Fruit fly (Drosophila melanogaster): ENCODE measurements around the gene Parg.

DNA sequence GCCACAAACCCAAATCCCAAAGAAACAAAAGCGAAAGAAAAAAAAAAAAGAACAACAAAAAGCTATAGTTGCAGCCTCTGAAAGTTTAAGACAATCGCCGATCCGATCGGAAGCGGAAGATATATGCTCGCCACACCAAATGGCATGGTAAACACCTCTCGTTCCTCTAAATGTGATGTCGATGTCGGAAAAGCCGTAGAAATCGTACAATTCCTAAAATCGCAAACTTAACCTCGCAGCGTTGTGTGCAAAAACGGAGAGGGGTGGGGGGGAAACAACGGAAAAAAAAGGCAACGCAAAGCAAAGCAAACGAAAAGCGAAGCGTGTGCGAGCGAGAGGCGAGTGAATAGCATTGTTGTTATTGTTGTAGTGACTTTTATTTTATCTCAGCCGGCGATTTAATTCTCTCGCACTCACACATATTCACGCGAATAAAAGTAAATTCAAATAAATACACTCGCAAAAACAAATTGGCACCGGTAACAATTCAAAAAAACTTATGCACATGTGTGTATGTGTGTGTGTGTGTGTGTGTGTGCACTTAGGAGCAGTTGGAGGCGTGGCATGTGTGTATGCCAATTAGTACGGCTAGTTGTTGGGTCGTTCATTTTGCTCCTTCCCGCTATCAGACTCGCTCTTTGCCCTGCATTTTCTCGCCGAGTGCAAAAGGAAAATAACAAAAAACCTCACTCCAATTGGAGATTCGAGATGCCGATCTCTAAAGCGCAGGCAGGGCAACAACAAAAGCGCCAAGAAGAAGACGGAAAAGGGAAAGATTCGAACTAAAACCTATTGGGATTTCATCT lies 49.1 kb upstream of the Parg start:
- TF ChIP-seq CG8478 (optimal IDR thresholded peaks at IDR 0.05) (no peak), CTCF (optimal IDR thresholded peaks at IDR 0.05) (no peak)

Data from S2 (cell line).